Worm (Caenorhabditis elegans): ENCODE measurements around the gene srd-43.

DNA sequence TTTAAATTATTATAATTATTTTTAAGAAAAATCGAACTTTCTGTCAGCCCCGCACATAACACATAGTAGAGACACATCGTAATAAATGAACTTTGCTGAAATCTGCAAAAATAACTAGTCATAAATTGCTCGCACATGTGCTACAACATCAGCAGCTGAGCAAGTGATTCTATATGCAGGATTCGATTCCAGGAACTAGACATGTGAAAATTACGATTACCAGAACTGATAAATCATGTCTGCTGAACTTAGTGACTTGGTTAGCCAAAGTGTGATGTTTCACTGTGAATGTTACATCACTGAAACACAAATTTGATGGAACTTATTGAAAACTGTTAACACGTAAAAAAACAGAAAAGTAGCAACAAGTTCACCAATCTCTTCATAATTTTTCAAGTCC is 41.6 kb upstream of the srd-43 start:
- no peak for TF ChIP-seq ahr-1 (tag; optimal IDR thresholded peaks at IDR 0.05)
- TF ChIP-seq ceh-31 (tag; optimal IDR thresholded peaks at IDR 0.05), result no peak
- TF ChIP-seq K02D7.2 (tag; optimal IDR thresholded peaks at IDR 0.05), result no peak
- no peak for TF ChIP-seq unc-86 (tag; optimal IDR thresholded peaks at IDR 0.05)
- no peak for TF ChIP-seq pha-4 (tag; optimal IDR thresholded peaks at IDR 0.05)
- TF ChIP-seq dve-1 (tag; optimal IDR thresholded peaks at IDR 0.05), result no peak
- TF ChIP-seq ama-1 (optimal IDR thresholded peaks at IDR 0.05), result no peak
- TF ChIP-seq pat-9 (tag; optimal IDR thresholded peaks at IDR 0.05), result no peak
- TF ChIP-seq zip-5 (tag; optimal IDR thresholded peaks at IDR 0.05), result no peak
- TF ChIP-seq syd-9 (tag; optimal IDR thresholded peaks at IDR 0.05), result no peak
- TF ChIP-seq elt-2 (tag; optimal IDR thresholded peaks at IDR 0.05), result no peak
